Fruit fly (Drosophila melanogaster) whole organism, embryonic: ENCODE results near the gene CG33664.

Source experiments
- Bdp1 ChIP-seq: fragments of 200-800 bp; sonication (Bioruptor generic); optimal IDR thresholded peaks from 3 replicates; lab custom pipeline; 2016; ENCODE audit warnings: missing biosample characterization, missing genetic modification characterization
- Blimp-1 ChIP-seq: fragments of 200-800 bp; sonication (Bioruptor generic); optimal IDR thresholded peaks from 3 replicates; lab custom pipeline; 2018; ENCODE audit warnings: missing biosample characterization, missing genetic modification characterization, mild to moderate bottlenecking, moderate library complexity, missing genetic modification reagents
- Bteb2 ChIP-seq: fragments of 200-800 bp; sonication (Bioruptor generic); optimal IDR thresholded peaks from 2 replicates; lab custom pipeline; 2016; ENCODE audit warnings: missing biosample characterization, missing genetic modification characterization
- CG10431 ChIP-seq: fragments of 200-800 bp; sonication (Bioruptor generic); optimal IDR thresholded peaks from 3 replicates; lab custom pipeline; 2018; ENCODE audit warnings: missing biosample characterization, mild to moderate bottlenecking, missing genetic modification characterization
- CG10654 ChIP-seq: fragments of 200-800 bp; sonication (Bioruptor generic); optimal IDR thresholded peaks from 2 replicates; lab custom pipeline; 2016; ENCODE audit warnings: missing biosample characterization, missing genetic modification characterization
- CG11456 ChIP-seq: fragments of 200-800 bp; sonication (Bioruptor generic); IDR thresholded peaks from 3 replicates; pipeline ENCODE4 v1.3.6; 2022; ENCODE audit warnings: missing biosample characterization, missing genetic modification characterization
- CG11504 ChIP-seq: fragments of 200-800 bp; sonication (Bioruptor generic); optimal IDR thresholded peaks from 3 replicates; lab custom pipeline; 2019; ENCODE audit warnings: missing biosample characterization, mild to moderate bottlenecking, missing genetic modification characterization, moderate library complexity
- CG15011 ChIP-seq: fragments of 200-800 bp; sonication (Bioruptor generic); optimal IDR thresholded peaks from 3 replicates; lab custom pipeline; 2018; ENCODE audit warnings: missing biosample characterization, mild to moderate bottlenecking, missing genetic modification characterization
- CG15601 ChIP-seq: fragments of 200-800 bp; sonication (Bioruptor generic); optimal IDR thresholded peaks from 3 replicates; lab custom pipeline; 2019; ENCODE audit warnings: missing biosample characterization, mild to moderate bottlenecking, missing genetic modification characterization, moderate library complexity
- CG2199 ChIP-seq: fragments of 200-800 bp; sonication (Bioruptor generic); IDR thresholded peaks from 3 replicates; pipeline ENCODE4 v1.3.6; 2022; ENCODE audit warnings: missing biosample characterization, missing genetic modification characterization
- CG2889 ChIP-seq: fragments of 200-800 bp; sonication (Bioruptor generic); IDR thresholded peaks from 3 replicates; pipeline ENCODE4 v1.3.6; 2022; ENCODE audit warnings: missing biosample characterization, missing genetic modification characterization
- CG31365 ChIP-seq: fragments of 200-800 bp; sonication (Bioruptor generic); optimal IDR thresholded peaks from 2 replicates; lab custom pipeline; 2018; ENCODE audit warnings: missing biosample characterization, mild to moderate bottlenecking, missing genetic modification characterization
- CG33213 ChIP-seq: fragments of 200-800 bp; sonication (Bioruptor generic); optimal IDR thresholded peaks from 3 replicates; lab custom pipeline; 2016; ENCODE audit warnings: missing biosample characterization, missing genetic modification characterization
- CG34224 ChIP-seq: fragments of 200-800 bp; sonication (Bioruptor generic); IDR thresholded peaks from 3 replicates; pipeline ENCODE4 v1.3.6; 2022; ENCODE audit warnings: missing biosample characterization, missing genetic modification characterization; ENCODE audit not compliant: partially characterized antibody
- CG4424 ChIP-seq: fragments of 200-800 bp; sonication (Bioruptor generic); optimal IDR thresholded peaks from 3 replicates; lab custom pipeline; 2016; ENCODE audit warnings: missing biosample characterization, missing genetic modification characterization
- CG5953 ChIP-seq: fragments of 200-800 bp; sonication (Bioruptor generic); IDR thresholded peaks from 2 replicates; pipeline ENCODE4 v1.3.6; 2022; ENCODE audit warnings: missing biosample characterization, missing genetic modification characterization
- CG6272 ChIP-seq: fragments of 200-800 bp; sonication (Bioruptor generic); IDR thresholded peaks from 2 replicates; pipeline ENCODE4 v1.3.6; 2022; ENCODE audit warnings: missing biosample characterization, missing genetic modification characterization
- CG7556 ChIP-seq: fragments of 200-800 bp; sonication (Bioruptor generic); optimal IDR thresholded peaks from 2 replicates; lab custom pipeline; 2017; ENCODE audit warnings: missing biosample characterization, mild to moderate bottlenecking, missing genetic modification characterization
- CG8924 ChIP-seq: fragments of 200-800 bp; optimal IDR thresholded peaks from 3 replicates; lab custom pipeline; 2019; ENCODE audit warnings: missing biosample characterization, mild to moderate bottlenecking, missing genetic modification characterization, moderate library complexity
- CG9817 ChIP-seq: fragments of 200-800 bp; sonication (Bioruptor generic); optimal IDR thresholded peaks from 2 replicates; lab custom pipeline; 2018; ENCODE audit warnings: missing biosample characterization, mild to moderate bottlenecking, missing genetic modification characterization, moderate library complexity
- CG9876 ChIP-seq: fragments of 200-800 bp; sonication (Bioruptor generic); optimal IDR thresholded peaks from 2 replicates; lab custom pipeline; 2016; ENCODE audit warnings: missing biosample characterization, missing genetic modification characterization
- CoRest ChIP-seq: fragments of 200-800 bp; sonication (Bioruptor generic); optimal IDR thresholded peaks from 3 replicates; lab custom pipeline; 2018; ENCODE audit warnings: missing biosample characterization, mild to moderate bottlenecking, missing genetic modification characterization, moderate library complexity
- Doc3 ChIP-seq: fragments of 200-800 bp; sonication (Bioruptor generic); IDR thresholded peaks from 3 replicates; pipeline ENCODE4 v1.3.6; 2022; ENCODE audit warnings: missing biosample characterization, missing genetic modification characterization; ENCODE audit not compliant: partially characterized antibody
- E2f1 ChIP-seq: fragments of 200-800 bp; sonication (Bioruptor generic); IDR thresholded peaks from 2 replicates; pipeline ENCODE4 v1.3.6; 2022; ENCODE audit warnings: missing biosample characterization, missing genetic modification characterization
- H15 ChIP-seq: fragments of 200-800 bp; sonication (Bioruptor generic); IDR thresholded peaks from 3 replicates; pipeline ENCODE4 v1.3.6; 2022; ENCODE audit warnings: missing biosample characterization, missing genetic modification characterization
- Optix ChIP-seq: fragments of 200-800 bp; sonication (Bioruptor generic); IDR thresholded peaks from 3 replicates; pipeline ENCODE4 v1.3.6; 2022; ENCODE audit warnings: missing biosample characterization, missing genetic modification characterization
- PHDP ChIP-seq: fragments of 200-800 bp; sonication (Bioruptor generic); optimal IDR thresholded peaks from 3 replicates; lab custom pipeline; 2018; ENCODE audit warnings: missing biosample characterization, mild to moderate bottlenecking, missing genetic modification characterization, moderate library complexity
- Six4 ChIP-seq: fragments of 200-800 bp; sonication (Bioruptor generic); optimal IDR thresholded peaks from 2 replicates; lab custom pipeline; 2016; ENCODE audit warnings: missing biosample characterization, missing genetic modification characterization
- Sox102F ChIP-seq: fragments of 200-800 bp; sonication (Bioruptor generic); optimal IDR thresholded peaks from 2 replicates; lab custom pipeline; 2018; ENCODE audit warnings: missing biosample characterization, mild to moderate bottlenecking, missing genetic modification characterization, moderate library complexity
- bsh ChIP-seq, 2 experiments: fragments of 200-800 bp; sonication (Bioruptor generic); optimal IDR thresholded peaks; 2 replicates each; lab custom pipeline; 2017 to 2018; ENCODE audit warnings: mild to moderate bottlenecking in 2 of 2, missing biosample characterization in 2 of 2, missing genetic modification characterization in 2 of 2, moderate library complexity in 1 of 2
- ci ChIP-seq: fragments of 200-800 bp; sonication (Bioruptor generic); IDR thresholded peaks from 3 replicates; pipeline ENCODE4 v1.3.6; 2022; ENCODE audit warnings: missing biosample characterization, missing genetic modification characterization
- disco-r ChIP-seq: fragments of 200-800 bp; sonication (Bioruptor generic); optimal IDR thresholded peaks from 2 replicates; lab custom pipeline; 2016; ENCODE audit warnings: missing biosample characterization, missing genetic modification characterization
- ewg ChIP-seq: fragments of 200-800 bp; sonication (Bioruptor generic); optimal IDR thresholded peaks from 3 replicates; lab custom pipeline; 2017; ENCODE audit warnings: mild to moderate bottlenecking, missing biosample characterization, missing genetic modification reagents, missing genetic modification characterization
- grn ChIP-seq: fragments of 200-800 bp; sonication (Bioruptor generic); optimal IDR thresholded peaks from 3 replicates; lab custom pipeline; 2017; ENCODE audit warnings: missing biosample characterization, missing genetic modification characterization
- lilli ChIP-seq: fragments of 200-800 bp; sonication (Bioruptor generic); optimal IDR thresholded peaks from 3 replicates; lab custom pipeline; 2016; ENCODE audit warnings: missing biosample characterization, missing genetic modification characterization
- lmd ChIP-seq: fragments of 200-800 bp; sonication (Bioruptor generic); IDR thresholded peaks from 2 replicates; pipeline ENCODE4 v1.3.6; 2022; ENCODE audit warnings: missing biosample characterization, missing genetic modification characterization
- onecut ChIP-seq: fragments of 200-800 bp; sonication (Bioruptor generic); IDR thresholded peaks from 2 replicates; pipeline ENCODE4 v1.3.6; 2022; ENCODE audit warnings: missing biosample characterization, missing genetic modification characterization
- peb ChIP-seq: fragments of 200-800 bp; sonication (Bioruptor generic); IDR thresholded peaks from 2 replicates; pipeline ENCODE4 v1.3.6; 2022; ENCODE audit warnings: missing biosample characterization, missing genetic modification characterization
- phol ChIP-seq: fragments of 200-800 bp; sonication (Bioruptor generic); optimal IDR thresholded peaks from 3 replicates; lab custom pipeline; 2018; ENCODE audit warnings: missing biosample characterization, mild to moderate bottlenecking, missing genetic modification characterization, moderate library complexity
- pros ChIP-seq: fragments of 200-800 bp; sonication (Bioruptor generic); optimal IDR thresholded peaks from 3 replicates; lab custom pipeline; 2019; ENCODE audit warnings: missing biosample characterization, mild to moderate bottlenecking, missing genetic modification characterization, moderate library complexity
- sd ChIP-seq: fragments of 200-800 bp; sonication (Bioruptor generic); optimal IDR thresholded peaks from 3 replicates; lab custom pipeline; 2018; ENCODE audit warnings: missing biosample characterization, mild to moderate bottlenecking, missing genetic modification characterization, moderate library complexity
- sens ChIP-seq: fragments of 200-800 bp; sonication (Bioruptor generic); peaks from one replicate; lab custom pipeline; 2016; ENCODE audit warnings: missing biosample characterization, missing genetic modification characterization
- sisA ChIP-seq: fragments of 200-800 bp; sonication (Bioruptor generic); IDR thresholded peaks from 2 replicates; pipeline ENCODE4 v1.3.6; 2022; ENCODE audit warnings: missing biosample characterization, missing genetic modification characterization
- so ChIP-seq: fragments of 200-800 bp; sonication (Bioruptor generic); IDR thresholded peaks from 3 replicates; pipeline ENCODE4 v1.3.6; 2022; ENCODE audit warnings: missing biosample characterization, missing genetic modification characterization
- ssp ChIP-seq: fragments of 200-800 bp; sonication (Bioruptor generic); IDR thresholded peaks from 2 replicates; pipeline ENCODE4 v1.3.6; 2022; ENCODE audit warnings: missing biosample characterization, missing genetic modification characterization
- stc ChIP-seq: fragments of 200-800 bp; sonication (Bioruptor generic); IDR thresholded peaks from 2 replicates; pipeline ENCODE4 v1.3.6; 2022; ENCODE audit warnings: missing biosample characterization, missing genetic modification characterization
- tgo ChIP-seq: fragments of 200-800 bp; sonication (Bioruptor generic); IDR thresholded peaks from 3 replicates; pipeline ENCODE4 v1.3.6; 2022; ENCODE audit warnings: missing biosample characterization, missing genetic modification characterization
- ttk ChIP-seq: fragments of 200-800 bp; sonication (Bioruptor generic); IDR thresholded peaks from 2 replicates; pipeline ENCODE4 v2.1.2; 2022; ENCODE audit warnings: missing biosample characterization, missing genetic modification characterization
- wek ChIP-seq: fragments of 200-800 bp; sonication (Bioruptor generic); optimal IDR thresholded peaks from 3 replicates; lab custom pipeline; 2018; ENCODE audit warnings: missing biosample characterization, mild to moderate bottlenecking, missing genetic modification characterization, moderate library complexity
- wor ChIP-seq: fragments of 200-800 bp; sonication (Bioruptor generic); IDR thresholded peaks from 2 replicates; pipeline ENCODE4 v1.3.6; 2022; ENCODE audit warnings: missing biosample characterization, missing genetic modification characterization
- zen ChIP-seq: fragments of 200-800 bp; sonication (Bioruptor generic); optimal IDR thresholded peaks from 3 replicates; lab custom pipeline; 2018; ENCODE audit warnings: missing biosample characterization, mild to moderate bottlenecking, missing genetic modification characterization, moderate library complexity
- zfh2 ChIP-seq: fragments of 200-800 bp; sonication (Bioruptor generic); optimal IDR thresholded peaks from 2 replicates; lab custom pipeline; 2016; ENCODE audit warnings: missing biosample characterization, missing genetic modification characterization

Gene CG33664

DNA sequence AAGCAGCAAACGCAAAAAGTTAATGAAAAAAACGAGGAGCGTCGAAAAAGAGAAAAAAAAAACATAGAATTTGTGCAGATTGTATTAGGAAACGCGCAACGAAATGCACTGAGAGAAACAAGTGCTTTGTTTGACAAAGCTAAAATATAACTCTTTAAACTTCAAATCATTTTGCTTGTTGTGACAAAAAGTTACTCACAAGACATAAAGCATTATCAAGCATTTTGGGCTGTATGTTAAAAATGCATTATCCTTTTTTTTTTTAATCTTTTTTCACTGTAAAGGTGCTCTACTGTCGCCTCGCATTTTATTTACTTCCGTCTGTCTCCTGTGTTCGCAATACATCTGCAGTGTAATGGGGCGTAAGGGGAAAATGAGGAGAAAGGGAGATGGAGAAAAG, 7.3 kb upstream of the CG33664 start (continued):
- TF ChIP-seq PHDP (tag; lab: Kevin White, UChicago) (peak; percentile 24), pros (GFP tag; lab: Kevin White, UChicago) (no peak), CG4424 (GFP tag; lab: Kevin White, UChicago) (no peak), Bteb2 (GFP tag; lab: Kevin White, UChicago) (no peak), CG9817 (no peak), lilli (peak; percentile 21), zfh2 (GFP tag; lab: Kevin White, UChicago) (no peak), ewg (GFP tag; lab: Kevin White, UChicago) (no peak), phol (tag; lab: Kevin White, UChicago) (peak; percentile 21), Optix (GFP tag; lab: Robert Waterston, UW) (no peak), zen (tag; lab: Kevin White, UChicago) (no peak), CG2199 (no peak), ci (GFP tag; lab: Robert Waterston, UW) (0 out of 3 replicates have a peak, but pooled peaks have one; percentile 35), lmd (GFP tag; lab: Robert Waterston, UW) (no peak), Six4 (no peak), ttk (GFP tag; lab: Robert Waterston, UW) (no peak), bsh (GFP tag; optimal IDR thresholded peaks at IDR 0.05; lab: Kevin White, UChicago) (peak in 1 of 2 experiments; percentile 5), CG2889 (no peak), Doc3 (GFP tag; lab: Robert Waterston, UW) (no peak), Blimp-1 (GFP tag; lab: Kevin White, UChicago) (peak; percentile 11), wek (GFP tag; lab: Kevin White, UChicago) (no peak), CG11456 (GFP tag; lab: Robert Waterston, UW) (no peak), E2f1 (GFP tag; lab: Robert Waterston, UW) (no peak), CG10654 (GFP tag; lab: Kevin White, UChicago) (no peak), sens (GFP tag; lab: Kevin White, UChicago) (peak; percentile 45), grn (GFP tag; lab: Kevin White, UChicago) (no peak), ssp (GFP tag; lab: Robert Waterston, UW) (no peak; the same call in 1 of the 2 replicates), tgo (GFP tag; lab: Robert Waterston, UW) (peak; percentile 26; the same call in 1 of the 3 replicates), CG11504 (peak; percentile 50), CG10431 (no peak), CG31365 (tag; lab: Kevin White, UChicago) (no peak), wor (GFP tag; lab: Robert Waterston, UW) (no peak), CG33213 (no peak), so (GFP tag; lab: Robert Waterston, UW) (no peak), CG5953 (GFP tag; lab: Robert Waterston, UW) (no peak), Bdp1 (GFP tag; lab: Kevin White, UChicago) (no peak), Sox102F (peak; percentile 23), CG7556 (GFP tag; lab: Kevin White, UChicago) (peak; percentile 7), CG15601 (tag; lab: Kevin White, UChicago) (no peak), CG15011 (GFP tag; lab: Kevin White, UChicago) (no peak), CG6272 (no peak), CG34224 (GFP tag; lab: Robert Waterston, UW) (no peak), stc (GFP tag; lab: Robert Waterston, UW) (0 out of 2 replicates have a peak, but pooled peaks have one; percentile 14), sisA (GFP tag; lab: Robert Waterston, UW) (peak; percentile 27; the same call in 1 of the 2 replicates), onecut (no peak), CoRest (tag; lab: Kevin White, UChicago) (peak; percentile 16), disco-r (no peak), CG9876 (GFP tag; lab: Kevin White, UChicago) (no peak), sd (no peak), H15 (GFP tag; lab: Robert Waterston, UW) (no peak), peb (GFP tag; lab: Robert Waterston, UW) (no peak), CG8924 (tag; lab: Kevin White, UChicago) (no peak)
